Fruit fly (Drosophila melanogaster) whole organism: Measurements from ENCODE around the gene CG7453.

Experiments used
- EcR ChIP-seq, 2 experiments: fragments of >200 bp; optimal IDR thresholded peaks; 2 replicates each; lab custom pipeline; 2017; ENCODE audit warnings: missing biosample characterization in 2 of 2, missing genetic modification characterization in 2 of 2, missing genetic modification reagents in 2 of 2
- pan ChIP-seq: fragments of >200 bp; optimal IDR thresholded peaks from 2 replicates; lab custom pipeline; 2017
- psq ChIP-seq: fragments of >200 bp; optimal IDR thresholded peaks from 2 replicates; lab custom pipeline; 2017
- usp ChIP-seq: fragments of >200 bp; optimal IDR thresholded peaks from 2 replicates; lab custom pipeline; 2017; ENCODE audit warnings: missing biosample characterization, missing genetic modification characterization, mixed read lengths

- TF ChIP-seq psq (no peak), pan (lab: Kevin White, UChicago) (no peak), usp (no peak), EcR (GFP tag; optimal IDR thresholded peaks at IDR 0.05; lab: Kevin White, UChicago) (no peak)
Observed at dm6 chrX:19162249-19162914, 17.6 kb upstream of the CG7453 start.
